Worm (Caenorhabditis elegans): Measurements from ENCODE around the gene C50D2.1.

Gene C50D2.1

DNA sequence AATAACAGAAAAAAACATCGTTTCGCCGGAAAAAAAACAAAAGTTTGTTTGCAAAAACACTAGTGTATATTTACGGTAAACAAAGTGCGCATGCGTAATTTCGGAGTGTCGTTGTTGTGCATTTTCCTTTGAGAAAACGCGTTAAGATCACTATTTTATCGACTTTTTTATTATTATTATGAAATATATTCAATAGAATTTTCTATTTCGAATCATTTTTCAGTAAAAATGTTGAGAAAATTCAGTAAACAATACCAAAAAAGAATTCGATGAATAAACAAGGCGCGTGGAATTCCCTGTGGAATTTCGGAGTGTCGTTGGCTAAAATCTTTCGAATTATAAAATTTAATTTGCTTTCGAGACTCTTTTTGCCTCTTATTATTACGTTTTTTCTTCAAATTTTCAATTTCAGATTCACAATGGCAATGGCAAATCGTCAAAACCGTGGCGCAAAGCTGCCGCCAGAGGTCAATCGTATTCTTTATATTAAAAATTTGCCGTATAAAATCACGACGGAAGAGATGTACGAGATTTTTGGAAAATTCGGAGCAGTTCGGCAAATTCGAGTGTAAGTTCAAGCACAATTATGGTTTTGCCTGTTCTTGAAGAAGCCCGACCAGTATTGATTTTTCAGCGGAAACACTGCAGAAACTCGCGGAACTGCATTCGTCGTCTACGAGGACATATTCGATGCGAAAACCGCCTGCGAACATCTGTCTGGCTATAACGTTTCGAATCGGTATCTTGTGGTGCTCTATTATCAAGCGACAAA is 13.2 kb upstream of the C50D2.1 start, which contains the start of the genes luc-7L3 and sftb-6:
luc-7L3 (minus strand) TSS at position 36 of the 772 bp plus-strand sequence.
sftb-6 (plus strand) TSS at position 413 of the 772 bp plus-strand sequence.
- TF ChIP-seq lin-35 (GFP tag; optimal IDR thresholded peaks at IDR 0.05), result peak; percentile 58 to 62
- no peak for TF ChIP-seq lir-3 (tag; optimal IDR thresholded peaks at IDR 0.05; ENCODE audit: poor library complexity)
- no peak for TF ChIP-seq Y116A8C.19 (tag; optimal IDR thresholded peaks at IDR 0.05; ENCODE audit: borderline replicate concordance)
- peak; percentile 28 for TF ChIP-seq lin-15B (tag; optimal IDR thresholded peaks at IDR 0.05)
- peak; percentile 38 to 48 for TF ChIP-seq efl-1 (optimal IDR thresholded peaks at IDR 0.05)
- TF ChIP-seq efl-1 (GFP tag; optimal IDR thresholded peaks at IDR 0.05 in 1 of 2), result peak; percentile 61 to 87
- peak in 1 of 2 experiments; percentile 24 for TF ChIP-seq ztf-11 (tag; optimal IDR thresholded peaks at IDR 0.05)
- peak; percentile 89 for TF ChIP-seq nhr-47 (tag; optimal IDR thresholded peaks at IDR 0.05)
- TF ChIP-seq ceh-82 (tag; optimal IDR thresholded peaks at IDR 0.05), result peak in 2 of 3 experiments; percentile 25 to 33
- TF ChIP-seq dpl-1 (GFP tag; optimal IDR thresholded peaks at IDR 0.05), result peak; percentile 40 to 68 (median 50)
- peak; percentile 46 for TF ChIP-seq pax-3 (tag; optimal IDR thresholded peaks at IDR 0.05)
- no peak for TF ChIP-seq grh-1 (GFP tag; IDR thresholded peaks at IDR 0.05)
- TF ChIP-seq C16A3.4 (tag; optimal IDR thresholded peaks at IDR 0.05), result peak; percentile 49
- peak; percentile 86 for TF ChIP-seq nhr-85 (tag)
- peak; percentile 67 for TF ChIP-seq ceh-88 (GFP tag; IDR thresholded peaks at IDR 0.05)
- TF ChIP-seq elt-3 (tag; optimal IDR thresholded peaks at IDR 0.05), result no peak
- peak; percentile 53 for TF ChIP-seq unc-86 (tag; optimal IDR thresholded peaks at IDR 0.05)
- TF ChIP-seq nhr-20 (tag; optimal IDR thresholded peaks at IDR 0.05), result peak; percentile 62
- 0 out of 2 replicates have a peak, but pooled peaks have one; percentile 20 for TF ChIP-seq unc-98 (GFP tag; IDR thresholded peaks at IDR 0.05)
- TF ChIP-seq pag-3 (tag; optimal IDR thresholded peaks at IDR 0.05; ENCODE audit: borderline replicate concordance, insufficient read depth), result no peak
- TF ChIP-seq elt-2 (tag; optimal IDR thresholded peaks at IDR 0.05), result peak; percentile 9
- TF ChIP-seq nhr-76 (tag; optimal IDR thresholded peaks at IDR 0.05), result no peak
- no peak for TF ChIP-seq ama-1 (optimal IDR thresholded peaks at IDR 0.05)
- TF ChIP-seq xbp-1 (tag; optimal IDR thresholded peaks at IDR 0.05), result peak; percentile 74
- TF ChIP-seq fkh-8 (tag; optimal IDR thresholded peaks at IDR 0.05), result peak; percentile 76
- peak; percentile 56 for TF ChIP-seq lin-39 (tag; optimal IDR thresholded peaks at IDR 0.05)
- TF ChIP-seq skn-1 (tag; optimal IDR thresholded peaks at IDR 0.05), result peak; percentile 50
- TF ChIP-seq sup-37 (GFP tag; optimal IDR thresholded peaks at IDR 0.05), result peak; percentile 50
- peak; percentile 73 for TF ChIP-seq snu-23 (GFP tag; optimal IDR thresholded peaks at IDR 0.05)
- TF ChIP-seq nhr-77 (tag; optimal IDR thresholded peaks at IDR 0.05), result peak; percentile 24
- peak; percentile 55 for TF ChIP-seq zip-4 (GFP tag; optimal IDR thresholded peaks at IDR 0.05)
- TF ChIP-seq nhr-71 (tag; optimal IDR thresholded peaks at IDR 0.05), result peak; percentile 84
- TF ChIP-seq nhr-90 (tag; optimal IDR thresholded peaks at IDR 0.05; ENCODE audit: poor library complexity), result peak; percentile 75
- peak; percentile 75 for TF ChIP-seq nhr-19 (GFP tag; conservative IDR thresholded peaks at IDR 0.05)
- peak; percentile 44 for TF ChIP-seq ceh-90 (tag; optimal IDR thresholded peaks at IDR 0.05)
- no peak for TF ChIP-seq unc-30 (tag; optimal IDR thresholded peaks at IDR 0.05)
- TF ChIP-seq ces-1 (GFP tag; optimal IDR thresholded peaks at IDR 0.05), result no peak
- no peak for TF ChIP-seq nhr-84 (tag; optimal IDR thresholded peaks at IDR 0.05)
- TF ChIP-seq alr-1 (tag; optimal IDR thresholded peaks at IDR 0.05; ENCODE audit: borderline replicate concordance), result peak; percentile 92
- TF ChIP-seq mab-9 (GFP tag; IDR thresholded peaks at IDR 0.05), result peak; percentile 74; the same call in 1 of the 2 replicates
- no peak for TF ChIP-seq mdl-1 (tag; optimal IDR thresholded peaks at IDR 0.05)
- TF ChIP-seq dsc-1 (tag; optimal IDR thresholded peaks at IDR 0.05), result peak; percentile 61
- peak; percentile 73 for TF ChIP-seq irx-1 (tag; optimal IDR thresholded peaks at IDR 0.05)
- peak; percentile 38 for TF ChIP-seq ceh-8 (GFP tag; optimal IDR thresholded peaks at IDR 0.05)
- peak; percentile 22 for TF ChIP-seq blmp-1 (tag; optimal IDR thresholded peaks at IDR 0.05)
- TF ChIP-seq swsn-7 (tag; optimal IDR thresholded peaks at IDR 0.05), result peak; percentile 79
- TF ChIP-seq nhr-237 (tag; optimal IDR thresholded peaks at IDR 0.05), result no peak
- peak; percentile 55 for TF ChIP-seq egl-13 (tag; optimal IDR thresholded peaks at IDR 0.05)
- TF ChIP-seq sptf-1 (tag; optimal IDR thresholded peaks at IDR 0.05), result no peak
- TF ChIP-seq snpc-4 (tag; optimal IDR thresholded peaks at IDR 0.05), result no peak
- TF ChIP-seq F16B12.6 (tag; optimal IDR thresholded peaks at IDR 0.05), result peak; percentile 28
